Fruit fly (Drosophila melanogaster) whole organism: Measurements from ENCODE around the gene RhoGEF3.

Experiments
- Dll ChIP-seq: fragments of >200 bp; optimal IDR thresholded peaks from 2 replicates; lab custom pipeline; 2017
- psq ChIP-seq: fragments of >200 bp; optimal IDR thresholded peaks from 2 replicates; lab custom pipeline; 2017
- usp ChIP-seq: fragments of >200 bp; optimal IDR thresholded peaks from 2 replicates; lab custom pipeline; 2017; ENCODE audit warnings: missing biosample characterization, missing genetic modification characterization, mixed read lengths

DNA sequence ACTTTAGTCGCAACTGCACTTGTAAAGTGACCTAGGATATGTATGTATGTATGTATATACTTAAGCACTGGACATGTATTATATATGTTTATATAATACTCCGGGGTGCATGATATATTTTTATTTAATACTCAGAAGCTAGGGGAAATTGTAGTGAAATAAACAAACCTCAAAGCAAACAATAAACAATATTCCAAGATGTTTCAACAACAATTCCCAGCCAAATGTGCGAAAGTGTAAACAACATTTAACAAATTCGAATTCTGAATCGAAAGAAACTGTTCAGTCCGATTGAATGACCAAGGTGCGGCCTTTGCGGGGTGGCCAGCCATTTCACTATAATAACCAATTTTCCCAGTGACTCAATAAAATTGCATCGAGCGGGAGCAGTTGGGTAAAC, 62.9 kb downstream of the RhoGEF3 start:
- no peak for TF ChIP-seq usp (GFP tag; lab: Kevin White, UChicago)
- no peak for TF ChIP-seq psq (lab: Kevin White, UChicago)
- no peak for TF ChIP-seq Dll (lab: Kevin White, UChicago)
